Fruit fly (Drosophila melanogaster) whole organism, embryonic: ENCODE data around the gene CG13315.

Source experiments
- Antp ChIP-seq: fragments of 200-800 bp; sonication (Bioruptor generic); optimal IDR thresholded peaks from 3 replicates; lab custom pipeline; 2016; ENCODE audit warnings: missing biosample characterization, missing genetic modification characterization
- CG10565 ChIP-seq: fragments of 200-800 bp; sonication (Bioruptor generic); optimal IDR thresholded peaks from 3 replicates; lab custom pipeline; 2016; ENCODE audit warnings: missing biosample characterization, mild to moderate bottlenecking, missing genetic modification characterization
- CG10654 ChIP-seq: fragments of 200-800 bp; sonication (Bioruptor generic); optimal IDR thresholded peaks from 2 replicates; lab custom pipeline; 2016; ENCODE audit warnings: missing biosample characterization, missing genetic modification characterization
- CG11085 ChIP-seq: fragments of 200-800 bp; sonication (Bioruptor generic); IDR thresholded peaks from 2 replicates; pipeline ENCODE4 v1.3.6; 2022; ENCODE audit warnings: missing biosample characterization, missing genetic modification characterization
- CG12219 ChIP-seq: fragments of 200-800 bp; sonication (Bioruptor generic); optimal IDR thresholded peaks from 3 replicates; lab custom pipeline; 2018; ENCODE audit warnings: missing biosample characterization, mild to moderate bottlenecking, missing genetic modification characterization
- CG14667 ChIP-seq: fragments of 200-800 bp; sonication (Bioruptor generic); IDR thresholded peaks from 2 replicates; pipeline ENCODE4 v1.3.6; 2022; ENCODE audit warnings: missing biosample characterization, missing genetic modification characterization
- CG1832 ChIP-seq: fragments of 200-800 bp; sonication (Bioruptor generic); optimal IDR thresholded peaks from 2 replicates; lab custom pipeline; 2017; ENCODE audit warnings: missing biosample characterization, mild to moderate bottlenecking, missing genetic modification characterization, inconsistent platforms
- CG18476 ChIP-seq: fragments of 200-800 bp; sonication (Bioruptor generic); optimal IDR thresholded peaks from 2 replicates; lab custom pipeline; 2016; ENCODE audit warnings: missing biosample characterization, mild to moderate bottlenecking, missing genetic modification characterization
- CG7271 ChIP-seq: fragments of 200-800 bp; sonication (Bioruptor generic); optimal IDR thresholded peaks from 2 replicates; lab custom pipeline; 2018; ENCODE audit warnings: missing biosample characterization, mild to moderate bottlenecking, missing genetic modification characterization, moderate library complexity
- CG7786 ChIP-seq: fragments of 200-800 bp; sonication (Bioruptor generic); optimal IDR thresholded peaks from 2 replicates; lab custom pipeline; 2016; ENCODE audit warnings: missing biosample characterization, missing genetic modification characterization
- CG7839 ChIP-seq: fragments of 200-800 bp; sonication (Bioruptor generic); optimal IDR thresholded peaks from 3 replicates; lab custom pipeline; 2018; ENCODE audit warnings: missing biosample characterization, mild to moderate bottlenecking, missing genetic modification characterization, moderate library complexity
- CG8281 ChIP-seq: fragments of 200-800 bp; sonication (Bioruptor generic); optimal IDR thresholded peaks from 2 replicates; lab custom pipeline; 2018; ENCODE audit warnings: missing biosample characterization, mild to moderate bottlenecking, missing genetic modification characterization, moderate library complexity
- CG8765 ChIP-seq: fragments of 200-800 bp; sonication (Bioruptor generic); IDR thresholded peaks from 2 replicates; pipeline ENCODE4 v1.3.6; 2022; ENCODE audit warnings: missing biosample characterization, missing genetic modification characterization
- CG9817 ChIP-seq: fragments of 200-800 bp; sonication (Bioruptor generic); optimal IDR thresholded peaks from 2 replicates; lab custom pipeline; 2018; ENCODE audit warnings: missing biosample characterization, mild to moderate bottlenecking, missing genetic modification characterization, moderate library complexity
- CG9876 ChIP-seq: fragments of 200-800 bp; sonication (Bioruptor generic); optimal IDR thresholded peaks from 2 replicates; lab custom pipeline; 2016; ENCODE audit warnings: missing biosample characterization, missing genetic modification characterization
- CoRest ChIP-seq: fragments of 200-800 bp; sonication (Bioruptor generic); optimal IDR thresholded peaks from 3 replicates; lab custom pipeline; 2018; ENCODE audit warnings: missing biosample characterization, mild to moderate bottlenecking, missing genetic modification characterization, moderate library complexity
- Dad ChIP-seq: fragments of 200-800 bp; sonication (Bioruptor generic); optimal IDR thresholded peaks from 3 replicates; lab custom pipeline; 2016; ENCODE audit warnings: missing biosample characterization, missing genetic modification characterization
- Dp ChIP-seq: fragments of 200-800 bp; sonication (Bioruptor generic); optimal IDR thresholded peaks from 2 replicates; lab custom pipeline; 2018; ENCODE audit warnings: missing biosample characterization, mild to moderate bottlenecking, missing genetic modification characterization, moderate library complexity
- Fer1 ChIP-seq: fragments of 200-800 bp; sonication (Bioruptor generic); optimal IDR thresholded peaks from 2 replicates; lab custom pipeline; 2017; ENCODE audit warnings: missing biosample characterization, mild to moderate bottlenecking, missing genetic modification characterization
- Hand ChIP-seq: fragments of 200-800 bp; sonication (Bioruptor generic); optimal IDR thresholded peaks from 2 replicates; lab custom pipeline; 2017; ENCODE audit warnings: mild to moderate bottlenecking, missing biosample characterization, missing genetic modification reagents, missing genetic modification characterization
- HmgD ChIP-seq: fragments of 200-800 bp; sonication (Bioruptor generic); optimal IDR thresholded peaks from 3 replicates; lab custom pipeline; 2016; ENCODE audit warnings: missing biosample characterization, missing genetic modification characterization
- Lpt ChIP-seq: fragments of >200 bp; optimal IDR thresholded peaks from 2 replicates; lab custom pipeline; 2018; ENCODE audit warnings: missing biosample characterization, missing genetic modification characterization
- Mad ChIP-seq: fragments of 200-800 bp; sonication (Bioruptor generic); optimal IDR thresholded peaks from 2 replicates; lab custom pipeline; 2016; ENCODE audit warnings: missing biosample characterization, missing genetic modification characterization
- Max ChIP-seq: fragments of 200-800 bp; sonication (Bioruptor generic); optimal IDR thresholded peaks from 2 replicates; lab custom pipeline; 2016; ENCODE audit warnings: missing biosample characterization, mild to moderate bottlenecking, missing genetic modification characterization
- Meics ChIP-seq: fragments of 200-800 bp; sonication (Bioruptor generic); optimal IDR thresholded peaks from 2 replicates; lab custom pipeline; 2017; ENCODE audit warnings: missing biosample characterization, mild to moderate bottlenecking, missing genetic modification characterization
- NfI ChIP-seq: fragments of 200-800 bp; sonication (Bioruptor generic); optimal IDR thresholded peaks from 3 replicates; lab custom pipeline; 2018; ENCODE audit warnings: missing biosample characterization, mild to moderate bottlenecking, missing genetic modification characterization, moderate library complexity
- Vsx1 ChIP-seq: fragments of 200-800 bp; sonication (Bioruptor generic); optimal IDR thresholded peaks from 2 replicates; lab custom pipeline; 2017; ENCODE audit warnings: missing biosample characterization, mild to moderate bottlenecking, missing genetic modification characterization, missing genetic modification reagents
- Xbp1 ChIP-seq: fragments of 200-800 bp; sonication (Bioruptor generic); optimal IDR thresholded peaks from 3 replicates; lab custom pipeline; 2016; ENCODE audit warnings: missing biosample characterization, mild to moderate bottlenecking, missing genetic modification characterization
- al ChIP-seq: fragments of 200-800 bp; sonication (Bioruptor generic); IDR thresholded peaks from 2 replicates; pipeline ENCODE4 v1.3.6; 2022; ENCODE audit warnings: missing biosample characterization, missing genetic modification characterization
- bab2 ChIP-seq: fragments of 200-800 bp; sonication (Bioruptor generic); optimal IDR thresholded peaks from 2 replicates; lab custom pipeline; 2016; ENCODE audit warnings: missing biosample characterization, missing genetic modification characterization
- bsh ChIP-seq, 2 experiments: fragments of 200-800 bp; sonication (Bioruptor generic); optimal IDR thresholded peaks; 2 replicates each; lab custom pipeline; 2017 to 2018; ENCODE audit warnings: mild to moderate bottlenecking in 2 of 2, missing biosample characterization in 2 of 2, missing genetic modification characterization in 2 of 2, moderate library complexity in 1 of 2
- cg ChIP-seq: fragments of 200-800 bp; sonication (Bioruptor generic); optimal IDR thresholded peaks from 3 replicates; lab custom pipeline; 2019; ENCODE audit warnings: missing biosample characterization, mild to moderate bottlenecking, missing genetic modification characterization, moderate library complexity
- dan ChIP-seq: fragments of 200-800 bp; sonication (Bioruptor generic); IDR thresholded peaks from 2 replicates; pipeline ENCODE4 v1.3.6; 2022; ENCODE audit warnings: missing biosample characterization, missing genetic modification characterization
- dpn ChIP-seq, 2 experiments: fragments of 200-800 bp; sonication (Bioruptor generic); optimal IDR thresholded peaks; 3 replicates each; lab custom pipeline; 2016; ENCODE audit warnings: missing biosample characterization in 2 of 2, missing genetic modification characterization in 2 of 2
- gro ChIP-seq: fragments of 200-800 bp; sonication (Bioruptor generic); optimal IDR thresholded peaks from 2 replicates; lab custom pipeline; 2016; ENCODE audit warnings: missing biosample characterization, missing genetic modification characterization
- h ChIP-seq: fragments of >200 bp; optimal IDR thresholded peaks from 2 replicates; lab custom pipeline; 2017
- hkb ChIP-seq, 2 experiments: fragments of 200-800 bp in 1 of 2; fragments of >200 bp in 1 of 2; sonication (Bioruptor generic) in 1 of 2; IDR thresholded peaks in 1 of 2; optimal IDR thresholded peaks in 1 of 2; 2 replicates each; pipeline versions ENCODE4 v1.3.6 to Lab custom; 2017 to 2022; ENCODE audit warnings: missing biosample characterization in 1 of 2, missing genetic modification characterization in 1 of 2
- hth ChIP-seq: fragments of >200 bp; optimal IDR thresholded peaks from 2 replicates; lab custom pipeline; 2017; ENCODE audit warnings: inconsistent platforms
- kah ChIP-seq: fragments of 200-800 bp; sonication (Bioruptor generic); optimal IDR thresholded peaks from 2 replicates; lab custom pipeline; 2018; ENCODE audit warnings: missing biosample characterization, mild to moderate bottlenecking, missing genetic modification characterization
- knrl ChIP-seq: fragments of 200-800 bp; sonication (Bioruptor generic); IDR thresholded peaks from 3 replicates; pipeline ENCODE4 v1.3.6; 2022; ENCODE audit warnings: missing biosample characterization, missing genetic modification characterization; ENCODE audit not compliant: partially characterized antibody
- nerfin-1 ChIP-seq: fragments of 200-800 bp; sonication (Bioruptor generic); optimal IDR thresholded peaks from 3 replicates; lab custom pipeline; 2019; ENCODE audit warnings: missing biosample characterization, mild to moderate bottlenecking, missing genetic modification characterization, moderate library complexity
- pita ChIP-seq: fragments of 200-800 bp; sonication (Bioruptor generic); optimal IDR thresholded peaks from 2 replicates; lab custom pipeline; 2017; ENCODE audit warnings: missing biosample characterization, mild to moderate bottlenecking, missing genetic modification characterization
- pum ChIP-seq: fragments of 200-800 bp; sonication (Bioruptor generic); optimal IDR thresholded peaks from 2 replicates; lab custom pipeline; 2016; ENCODE audit warnings: missing biosample characterization, missing genetic modification characterization
- repo ChIP-seq: fragments of 200-800 bp; sonication (Bioruptor generic); optimal IDR thresholded peaks from 2 replicates; lab custom pipeline; 2016; ENCODE audit warnings: missing biosample characterization, missing genetic modification characterization
- sens ChIP-seq: fragments of 200-800 bp; sonication (Bioruptor generic); peaks from one replicate; lab custom pipeline; 2016; ENCODE audit warnings: missing biosample characterization, missing genetic modification characterization
- sisA ChIP-seq: fragments of 200-800 bp; sonication (Bioruptor generic); IDR thresholded peaks from 2 replicates; pipeline ENCODE4 v1.3.6; 2022; ENCODE audit warnings: missing biosample characterization, missing genetic modification characterization
- twi ChIP-seq: fragments of 200-800 bp; optimal IDR thresholded peaks from 2 replicates; lab custom pipeline; 2019; ENCODE audit warnings: missing biosample characterization, mild to moderate bottlenecking, missing genetic modification characterization, moderate library complexity
- unpg ChIP-seq: fragments of 200-800 bp; sonication (Bioruptor generic); optimal IDR thresholded peaks from 3 replicates; lab custom pipeline; 2018; ENCODE audit warnings: missing biosample characterization, mild to moderate bottlenecking, missing genetic modification characterization, moderate library complexity
- wdn ChIP-seq: fragments of 200-800 bp; sonication (Bioruptor generic); IDR thresholded peaks from 2 replicates; pipeline ENCODE4 v1.3.6; 2022; ENCODE audit warnings: missing biosample characterization, missing genetic modification characterization
- yki ChIP-seq: fragments of >200 bp; optimal IDR thresholded peaks from 3 replicates; lab custom pipeline; 2018

CG13315 gene

DNA sequence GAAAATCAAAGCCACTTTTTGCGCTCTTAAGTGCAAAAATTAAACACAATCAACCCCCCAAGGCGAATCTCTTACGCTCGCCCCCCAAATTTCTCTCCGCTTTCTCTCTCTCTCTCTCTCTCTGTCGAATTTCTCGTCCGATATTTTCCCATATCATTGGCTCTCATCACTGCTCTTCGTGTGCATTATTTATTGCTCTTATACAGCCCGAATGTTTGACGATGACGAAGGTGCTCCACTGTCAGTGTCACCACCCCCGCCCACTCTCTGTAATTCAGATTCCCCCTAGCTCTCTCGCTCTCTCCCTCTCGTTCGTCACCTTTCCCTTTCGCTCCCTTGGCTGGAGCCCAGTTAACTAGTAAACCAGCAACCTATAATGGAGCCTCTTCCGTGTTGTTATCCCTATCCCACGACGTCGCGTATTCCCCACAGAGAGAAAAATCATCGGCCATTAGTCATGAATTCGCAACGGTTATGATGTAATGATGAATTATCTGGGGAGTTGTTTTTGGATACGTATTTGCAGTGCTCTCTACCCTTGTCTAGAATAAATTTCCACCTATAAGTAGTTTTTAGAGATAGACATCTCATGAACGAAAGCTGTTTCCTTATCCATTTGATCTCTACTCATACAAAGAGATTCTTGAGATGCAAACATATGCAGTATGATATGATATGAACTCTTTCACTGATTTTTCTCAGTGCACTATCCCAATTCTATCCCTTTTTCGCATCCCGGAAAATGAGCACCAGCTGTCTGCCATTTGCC, 31.2 kb downstream of the CG13315 start (continued):
- TF ChIP-seq Hand (GFP tag; lab: Kevin White, UChicago) (peak; percentile 63), cg (no peak), hkb (optimal IDR thresholded peaks at IDR 0.05; lab: Kevin White, UChicago) (no peak), hkb (GFP tag; IDR thresholded peaks at IDR 0.05; lab: Robert Waterston, UW) (0 out of 2 replicates have a peak, but pooled peaks have one; percentile 21), sens (GFP tag; lab: Kevin White, UChicago) (peak; percentile 52), pum (GFP tag; lab: Kevin White, UChicago) (peak; percentile 31), Mad (GFP tag; lab: Kevin White, UChicago) (no peak), dan (GFP tag; lab: Robert Waterston, UW) (no peak), hth (lab: Kevin White, UChicago) (no peak), Vsx1 (no peak), al (GFP tag; lab: Robert Waterston, UW) (peak; percentile 37; the same call in 1 of the 2 replicates), unpg (GFP tag; lab: Kevin White, UChicago) (peak; percentile 42), NfI (GFP tag; lab: Kevin White, UChicago) (peak; percentile 65), CG9817 (peak; percentile 34), Dad (GFP tag; lab: Kevin White, UChicago) (peak; percentile 24), kah (GFP tag; lab: Kevin White, UChicago) (no peak), Fer1 (GFP tag; lab: Kevin White, UChicago) (peak; percentile 72), Xbp1 (peak; percentile 49), CG10565 (GFP tag; lab: Kevin White, UChicago) (no peak), knrl (GFP tag; lab: Robert Waterston, UW) (no peak), CG9876 (GFP tag; lab: Kevin White, UChicago) (peak; percentile 56), CG10654 (GFP tag; lab: Kevin White, UChicago) (peak; percentile 37), CG12219 (peak; percentile 17), HmgD (no peak), CG8765 (GFP tag; lab: Robert Waterston, UW) (no peak), h (lab: Kevin White, UChicago) (no peak), bab2 (peak; percentile 54), gro (peak; percentile 58), CoRest (tag; lab: Kevin White, UChicago) (peak; percentile 56), CG11085 (GFP tag; lab: Robert Waterston, UW) (no peak), bsh (GFP tag; optimal IDR thresholded peaks at IDR 0.05; lab: Kevin White, UChicago) (peak in 1 of 2 experiments; percentile 41), CG7786 (GFP tag; lab: Kevin White, UChicago) (peak; percentile 68), twi (tag; lab: Kevin White, UChicago) (peak; percentile 31), CG1832 (GFP tag; lab: Kevin White, UChicago) (peak; percentile 58), nerfin-1 (tag; lab: Kevin White, UChicago) (no peak), CG7839 (tag; lab: Kevin White, UChicago) (peak; percentile 74), yki (peak; percentile 36), CG14667 (GFP tag; lab: Robert Waterston, UW) (no peak), Lpt (no peak), Dp (no peak), CG8281 (peak; percentile 13), Meics (GFP tag; lab: Kevin White, UChicago) (peak; percentile 63), wdn (no peak), dpn (GFP tag; optimal IDR thresholded peaks at IDR 0.05; lab: Kevin White, UChicago) (peak; percentile 60 to 66), pita (GFP tag; lab: Kevin White, UChicago) (no peak), repo (GFP tag; lab: Kevin White, UChicago) (peak; percentile 45), CG7271 (no peak), Max (peak; percentile 26), sisA (GFP tag; lab: Robert Waterston, UW) (peak; percentile 52; the same call in 1 of the 2 replicates), CG18476 (GFP tag; lab: Kevin White, UChicago) (peak; percentile 5), Antp (GFP tag; lab: Kevin White, UChicago) (peak; percentile 62)
